Fruit fly (Drosophila melanogaster) whole organism, embryonic: ENCODE results near the gene CG14195.
A peak's percentile ranks its signal among the peaks of the same experiment; 100 is the strongest.

Experiments
- Bgb ChIP-seq: fragments of 200-800 bp; sonication (Bioruptor generic); IDR thresholded peaks from 2 replicates; pipeline ENCODE4 v1.3.6; 2022; ENCODE audit warnings: missing biosample characterization, missing genetic modification characterization; ENCODE audit not compliant: partially characterized antibody
- CG11093 ChIP-seq: fragments of 200-800 bp; sonication (Bioruptor generic); IDR thresholded peaks from 3 replicates; pipeline ENCODE4 v1.3.6; 2022; ENCODE audit warnings: missing biosample characterization, missing genetic modification characterization
- CG11247 ChIP-seq: fragments of 200-800 bp; sonication (Bioruptor generic); IDR thresholded peaks from 2 replicates; pipeline ENCODE4 v1.3.6; 2022; ENCODE audit warnings: missing biosample characterization, missing genetic modification characterization
- CG12769 ChIP-seq: fragments of 200-800 bp; sonication (Bioruptor generic); optimal IDR thresholded peaks from 2 replicates; lab custom pipeline; 2019; ENCODE audit warnings: missing biosample characterization, mild to moderate bottlenecking, missing genetic modification characterization, moderate library complexity
- CG13775 ChIP-seq: fragments of 200-800 bp; sonication (Bioruptor generic); optimal IDR thresholded peaks from 3 replicates; lab custom pipeline; 2017; ENCODE audit warnings: missing biosample characterization, mild to moderate bottlenecking, missing genetic modification characterization
- CG15514 ChIP-seq: fragments of 200-800 bp; sonication (Bioruptor generic); optimal IDR thresholded peaks from 3 replicates; lab custom pipeline; 2017; ENCODE audit warnings: missing biosample characterization, missing genetic modification characterization, mild to moderate bottlenecking, moderate library complexity, missing genetic modification reagents
- CG1602 ChIP-seq: fragments of 200-800 bp; sonication (Bioruptor generic); optimal IDR thresholded peaks from 3 replicates; lab custom pipeline; 2016; ENCODE audit warnings: missing biosample characterization, missing genetic modification characterization
- CG2678 ChIP-seq: fragments of 200-800 bp; sonication (Bioruptor generic); optimal IDR thresholded peaks from 3 replicates; lab custom pipeline; 2019; ENCODE audit warnings: missing biosample characterization, mild to moderate bottlenecking, missing genetic modification characterization, moderate library complexity
- CG30431 ChIP-seq: fragments of 200-800 bp; sonication (Bioruptor generic); optimal IDR thresholded peaks from 2 replicates; lab custom pipeline; 2017; ENCODE audit warnings: missing biosample characterization, missing genetic modification characterization
- CG32532 ChIP-seq: fragments of 200-800 bp; sonication (Bioruptor generic); IDR thresholded peaks from 2 replicates; pipeline ENCODE4 v1.3.6; 2022; ENCODE audit warnings: missing biosample characterization, missing genetic modification characterization
- CG34376 ChIP-seq: fragments of 200-800 bp; sonication (Bioruptor generic); optimal IDR thresholded peaks from 2 replicates; lab custom pipeline; 2018; ENCODE audit warnings: missing biosample characterization, mild to moderate bottlenecking, missing genetic modification characterization
- CG34422 ChIP-seq: fragments of 200-800 bp; sonication (Bioruptor generic); IDR thresholded peaks from 3 replicates; pipeline ENCODE4 v1.3.6; 2022; ENCODE audit warnings: missing biosample characterization, missing genetic modification characterization
- CG4282 ChIP-seq: fragments of 200-800 bp; sonication (Bioruptor generic); optimal IDR thresholded peaks from 2 replicates; lab custom pipeline; 2016; ENCODE audit warnings: missing biosample characterization, missing genetic modification characterization
- CG6175 ChIP-seq: fragments of 200-800 bp; sonication (Bioruptor generic); IDR thresholded peaks from 3 replicates; pipeline ENCODE4 v1.3.6; 2022; ENCODE audit warnings: missing biosample characterization, missing genetic modification characterization
- CG8924 ChIP-seq: fragments of 200-800 bp; optimal IDR thresholded peaks from 3 replicates; lab custom pipeline; 2019; ENCODE audit warnings: missing biosample characterization, mild to moderate bottlenecking, missing genetic modification characterization, moderate library complexity
- CG9437 ChIP-seq: fragments of 200-800 bp; sonication (Bioruptor generic); optimal IDR thresholded peaks from 2 replicates; lab custom pipeline; 2018; ENCODE audit warnings: missing biosample characterization, mild to moderate bottlenecking, missing genetic modification characterization
- Drgx ChIP-seq: fragments of 200-800 bp; sonication (Bioruptor generic); IDR thresholded peaks from 2 replicates; pipeline ENCODE4 v1.3.6; 2022; ENCODE audit warnings: missing biosample characterization, missing genetic modification characterization
- Ets65A ChIP-seq: fragments of 200-800 bp; sonication (Bioruptor generic); peaks from one replicate; lab custom pipeline; 2016; ENCODE audit warnings: missing biosample characterization, missing genetic modification characterization
- H2.0 ChIP-seq: fragments of 200-800 bp; sonication (Bioruptor generic); IDR thresholded peaks from 2 replicates; pipeline ENCODE4 v1.3.6; 2022; ENCODE audit warnings: missing biosample characterization, missing genetic modification characterization
- Med ChIP-seq: fragments of 200-800 bp; sonication (Bioruptor generic); peaks from one replicate; lab custom pipeline; 2016; ENCODE audit warnings: missing biosample characterization, missing genetic modification characterization, mild to moderate bottlenecking, inconsistent platforms, moderate library complexity
- Oli ChIP-seq: fragments of 200-800 bp; sonication (Bioruptor generic); optimal IDR thresholded peaks from 2 replicates; lab custom pipeline; 2018; ENCODE audit warnings: missing biosample characterization, mild to moderate bottlenecking, missing genetic modification characterization, moderate library complexity
- Rfx ChIP-seq: fragments of 200-800 bp; sonication (Bioruptor generic); IDR thresholded peaks from 2 replicates; pipeline ENCODE4 v1.3.6; 2022; ENCODE audit warnings: missing biosample characterization, missing genetic modification characterization
- Sin3A ChIP-seq: fragments of >200 bp; optimal IDR thresholded peaks from 2 replicates; lab custom pipeline; 2018
- TFAM ChIP-seq: fragments of 200-800 bp; sonication (Bioruptor generic); optimal IDR thresholded peaks from 2 replicates; lab custom pipeline; 2017; ENCODE audit warnings: missing biosample characterization, missing genetic modification characterization, inconsistent platforms
- bowl ChIP-seq: fragments of 200-800 bp; sonication (Bioruptor generic); IDR thresholded peaks from 2 replicates; pipeline ENCODE4 v1.3.6; 2022; ENCODE audit warnings: missing biosample characterization, missing genetic modification characterization
- br ChIP-seq: fragments of >200 bp; optimal IDR thresholded peaks from 2 replicates; lab custom pipeline; 2017
- dan ChIP-seq: fragments of 200-800 bp; sonication (Bioruptor generic); IDR thresholded peaks from 2 replicates; pipeline ENCODE4 v1.3.6; 2022; ENCODE audit warnings: missing biosample characterization, missing genetic modification characterization
- exex ChIP-seq: fragments of 200-800 bp; sonication (Bioruptor generic); optimal IDR thresholded peaks from 4 replicates; lab custom pipeline; 2018; ENCODE audit warnings: missing biosample characterization, mild to moderate bottlenecking, missing genetic modification characterization, moderate library complexity
- fd64A ChIP-seq: fragments of 200-800 bp; sonication (Bioruptor generic); optimal IDR thresholded peaks from 3 replicates; lab custom pipeline; 2018; ENCODE audit warnings: missing biosample characterization, mild to moderate bottlenecking, missing genetic modification characterization
- luna ChIP-seq: fragments of 200-800 bp; sonication (Bioruptor generic); optimal IDR thresholded peaks from 2 replicates; lab custom pipeline; 2016; ENCODE audit warnings: missing biosample characterization, missing genetic modification characterization
- mirr ChIP-seq: fragments of 200-800 bp; sonication (Bioruptor generic); optimal IDR thresholded peaks from 3 replicates; lab custom pipeline; 2018; ENCODE audit warnings: missing biosample characterization, mild to moderate bottlenecking, missing genetic modification characterization
- nom ChIP-seq: fragments of 200-800 bp; sonication (Bioruptor generic); optimal IDR thresholded peaks from 2 replicates; lab custom pipeline; 2017; ENCODE audit warnings: missing biosample characterization, missing genetic modification characterization, mild to moderate bottlenecking, moderate library complexity, missing genetic modification reagents
- oc ChIP-seq: fragments of 200-800 bp; sonication (Bioruptor generic); optimal IDR thresholded peaks from 2 replicates; lab custom pipeline; 2018; ENCODE audit warnings: missing biosample characterization, mild to moderate bottlenecking, missing genetic modification characterization, moderate library complexity
- pan ChIP-seq, 4 experiments: fragments of >200 bp in 3 of 4; fragments of 200-800 bp in 1 of 4; sonication (Bioruptor generic) in 1 of 4; optimal IDR thresholded peaks in 3 of 4; IDR thresholded peaks in 1 of 4; 2 replicates each; pipeline versions ENCODE4 v1.3.6 to Lab custom; 2017 to 2022; ENCODE audit warnings: missing biosample characterization in 2 of 4, missing genetic modification characterization in 2 of 4, mixed read lengths in 1 of 4
- rib ChIP-seq: fragments of 200-800 bp; sonication (Bioruptor generic); IDR thresholded peaks from 2 replicates; pipeline ENCODE4 v1.3.6; 2022; ENCODE audit warnings: missing biosample characterization, missing genetic modification characterization
- run ChIP-seq: fragments of 200-800 bp; sonication (Bioruptor generic); optimal IDR thresholded peaks from 3 replicates; lab custom pipeline; 2018; ENCODE audit warnings: missing biosample characterization, mild to moderate bottlenecking, missing genetic modification characterization
- sens ChIP-seq: fragments of 200-800 bp; sonication (Bioruptor generic); peaks from one replicate; lab custom pipeline; 2016; ENCODE audit warnings: missing biosample characterization, missing genetic modification characterization
- sisA ChIP-seq: fragments of 200-800 bp; sonication (Bioruptor generic); IDR thresholded peaks from 2 replicates; pipeline ENCODE4 v1.3.6; 2022; ENCODE audit warnings: missing biosample characterization, missing genetic modification characterization
- sr ChIP-seq: fragments of 200-800 bp; sonication (Bioruptor generic); IDR thresholded peaks from 3 replicates; pipeline ENCODE4 v1.3.6; 2022; ENCODE audit warnings: missing biosample characterization, missing genetic modification characterization
- sug ChIP-seq: fragments of 200-800 bp; optimal IDR thresholded peaks from 2 replicates; lab custom pipeline; 2019; ENCODE audit warnings: missing biosample characterization, mild to moderate bottlenecking, missing genetic modification characterization, moderate library complexity
- twi ChIP-seq: fragments of 200-800 bp; optimal IDR thresholded peaks from 2 replicates; lab custom pipeline; 2019; ENCODE audit warnings: missing biosample characterization, mild to moderate bottlenecking, missing genetic modification characterization, moderate library complexity
- vvl ChIP-seq: fragments of 200-800 bp; sonication (Bioruptor generic); IDR thresholded peaks from 2 replicates; pipeline ENCODE4 v1.3.6; 2022; ENCODE audit warnings: missing biosample characterization, missing genetic modification characterization
- yki ChIP-seq: fragments of >200 bp; optimal IDR thresholded peaks from 3 replicates; lab custom pipeline; 2018

Gene CG14195

dm6 chrX:19240230-19240839 lies 28.5 kb upstream of the CG14195 start (continued):
- 0 out of 2 replicates have a peak, but pooled peaks have one; percentile 25 for TF ChIP-seq Rfx (GFP tag; lab: Robert Waterston, UW)
- TF ChIP-seq CG34376 (GFP tag; lab: Kevin White, UChicago), result peak; percentile 33
- peak; percentile 60 for TF ChIP-seq Med (GFP tag; lab: Kevin White, UChicago)
- TF ChIP-seq sens (GFP tag; lab: Kevin White, UChicago), result peak; percentile 64
- no peak for TF ChIP-seq bowl (GFP tag; lab: Robert Waterston, UW)
- TF ChIP-seq CG2678, result peak; percentile 30
- no peak for TF ChIP-seq dan (GFP tag; lab: Robert Waterston, UW)
- 0 out of 3 replicates have a peak, but pooled peaks have one; percentile 9 for TF ChIP-seq CG34422 (GFP tag; lab: Robert Waterston, UW)
- no peak for TF ChIP-seq CG30431 (GFP tag; lab: Kevin White, UChicago)
- TF ChIP-seq twi (tag; lab: Kevin White, UChicago), result peak; percentile 8
- 0 out of 2 replicates have a peak, but pooled peaks have one; percentile 6 for TF ChIP-seq sisA (GFP tag; lab: Robert Waterston, UW)
- TF ChIP-seq vvl (GFP tag; lab: Robert Waterston, UW), result no peak

- TF ChIP-seq Rfx (GFP tag; lab: Robert Waterston, UW), result no peak
- peak; percentile 78 for TF ChIP-seq sug (tag; lab: Kevin White, UChicago)
- no peak for TF ChIP-seq fd64A (GFP tag; lab: Kevin White, UChicago)
- peak; percentile 11 for TF ChIP-seq CG34376 (GFP tag; lab: Kevin White, UChicago)
- peak; percentile 48 for TF ChIP-seq run (tag; lab: Kevin White, UChicago)
- TF ChIP-seq CG15514, result peak; percentile 37
- peak; percentile 69 for TF ChIP-seq exex (tag; lab: Kevin White, UChicago)
- peak; percentile 76 for TF ChIP-seq mirr (GFP tag; lab: Kevin White, UChicago)
- no peak for TF ChIP-seq Oli
Measured at dm6 chrX:19239365-19239764, 27.5 kb upstream of the CG14195 start.

dm6 chrX:19238613-19239012 lies 26.7 kb upstream of the CG14195 start:
- TF ChIP-seq CG15514 (no peak), CG9437 (GFP tag; lab: Kevin White, UChicago) (no peak)

dm6 chrX:19229855-19230433 lies 18.1 kb upstream of the CG14195 start:
- TF ChIP-seq Ets65A, result no peak
- peak; percentile 40; the same call in 1 of the 2 replicates for TF ChIP-seq Drgx (GFP tag; lab: Robert Waterston, UW)

- TF ChIP-seq Bgb (GFP tag; lab: Robert Waterston, UW) (no peak), CG12769 (tag; lab: Kevin White, UChicago) (peak; percentile 55), oc (tag; lab: Kevin White, UChicago) (no peak), br (lab: Kevin White, UChicago) (no peak), TFAM (GFP tag; lab: Kevin White, UChicago) (no peak), CG4282 (GFP tag; lab: Kevin White, UChicago) (no peak), CG13775 (GFP tag; lab: Kevin White, UChicago) (peak; percentile 13), CG6175 (peak; percentile 62; the same call in 1 of the 3 replicates), CG11093 (GFP tag; lab: Robert Waterston, UW) (no peak), sug (tag; lab: Kevin White, UChicago) (no peak), luna (GFP tag; lab: Kevin White, UChicago) (no peak), pan (optimal IDR thresholded peaks at IDR 0.05; lab: Kevin White, UChicago) (no peak), pan (GFP tag; optimal IDR thresholded peaks at IDR 0.05 in 1 of 2, IDR thresholded peaks at IDR 0.05 in 1 of 2) (peak in 1 of 2 experiments; percentile 20), H2.0 (GFP tag; lab: Robert Waterston, UW) (no peak), CG32532 (GFP tag; lab: Robert Waterston, UW) (0 out of 2 replicates have a peak, but pooled peaks have one; percentile 13), Sin3A (no peak), CG9437 (GFP tag; lab: Kevin White, UChicago) (peak; percentile 26), Med (GFP tag; lab: Kevin White, UChicago) (peak; percentile 55), rib (GFP tag; lab: Robert Waterston, UW) (peak; percentile 32; the same call in 1 of the 2 replicates), CG8924 (tag; lab: Kevin White, UChicago) (peak; percentile 20), Ets65A (peak; percentile 3), CG1602 (no peak), yki (lab: Kevin White, UChicago) (no peak), nom (GFP tag; lab: Kevin White, UChicago) (peak; percentile 26), CG11247 (GFP tag; lab: Robert Waterston, UW) (no peak), sr (GFP tag; lab: Robert Waterston, UW) (0 out of 3 replicates have a peak, but pooled peaks have one; percentile 43)
Measured at dm6 chrX:19225304-19225640, 13.4 kb upstream of the CG14195 start.
